Worm (Caenorhabditis elegans): ENCODE data around the gene H17B01.2.

ce11 chrII:1473481-1473880 lies 3.1 kb downstream of the H17B01.2 start, which contains the start of gene H17B01.5:
- no peak for TF ChIP-seq nhr-25 (tag; optimal IDR thresholded peaks at IDR 0.05; ENCODE audit: borderline replicate concordance, insufficient read depth)
- TF ChIP-seq ceh-82 (tag; optimal IDR thresholded peaks at IDR 0.05): no peak
- no peak for TF ChIP-seq ama-1 (optimal IDR thresholded peaks at IDR 0.05)
- no peak for TF ChIP-seq mep-1 (tag; optimal IDR thresholded peaks at IDR 0.05)
- TF ChIP-seq nhr-10 (tag; optimal IDR thresholded peaks at IDR 0.05): no peak

Measured in whole organism, L4 larva.